1 fruit fly cellular context compared by ENCODE assay signal in the genomic region with DNA sequence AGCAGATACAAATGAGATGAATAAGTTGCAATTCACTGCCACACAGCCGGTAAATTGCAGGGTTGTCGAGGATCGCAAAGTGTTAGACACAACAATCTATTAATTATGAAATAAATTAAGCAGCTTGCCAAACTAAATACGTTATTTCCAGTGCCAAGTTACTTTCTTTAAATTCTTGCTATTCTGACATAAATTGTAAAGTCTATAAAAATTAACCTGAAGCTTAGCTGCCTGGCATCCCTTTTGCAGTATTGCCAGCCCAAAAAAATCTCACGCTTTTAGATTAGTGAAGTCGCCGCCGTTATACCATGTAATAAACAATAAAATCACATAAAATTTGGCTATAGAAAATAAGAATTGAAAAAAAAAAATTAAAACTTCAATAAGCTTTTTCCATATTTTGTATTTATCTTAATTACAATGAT.
A peak's percentile ranks its signal among the peaks of the same experiment; 100 is the strongest.
TF ChIP-seq lines count a peak whose summit lies in the region.

No protein-coding gene starts in this region.

TF ChIP-seq in whole organism, embryonic, 481 proteins besides CTCF, POLR2A, EP300 and RAD21 (continued from another document and continues in another):
- peak; percentile 91 for TF ChIP-seq Nf-YA (GFP tag; IDR thresholded peaks at IDR 0.05; lab: Robert Waterston, UW)
- TF ChIP-seq schlank (tag; optimal IDR thresholded peaks at IDR 0.05; lab: Kevin White, UChicago): peak; percentile 78
- TF ChIP-seq insv (GFP tag; optimal IDR thresholded peaks at IDR 0.05; lab: Kevin White, UChicago): peak in 1 of 2 experiments; percentile 49
- TF ChIP-seq cwo (GFP tag; optimal IDR thresholded peaks at IDR 0.05; lab: Kevin White, UChicago): peak; percentile 80
- TF ChIP-seq tup (GFP tag; optimal IDR thresholded peaks at IDR 0.05; lab: Kevin White, UChicago): peak; percentile 95
- no peak for TF ChIP-seq CG16813 (GFP tag; IDR thresholded peaks at IDR 0.05; lab: Robert Waterston, UW; ENCODE audit: partially characterized antibody)
- TF ChIP-seq CG2116 (GFP tag; optimal IDR thresholded peaks at IDR 0.05; lab: Kevin White, UChicago): peak; percentile 64
- TF ChIP-seq Optix (GFP tag; IDR thresholded peaks at IDR 0.05; lab: Robert Waterston, UW): peak; percentile 85
- peak; percentile 63 for TF ChIP-seq slou (GFP tag; optimal IDR thresholded peaks at IDR 0.05; lab: Kevin White, UChicago)
- peak; percentile 78 for TF ChIP-seq GATAe (GFP tag; conservative IDR thresholded peaks at IDR 0.05; lab: Robert Waterston, UW)
- no peak for TF ChIP-seq hkb (optimal IDR thresholded peaks at IDR 0.05; lab: Kevin White, UChicago)
- peak; percentile 92 for TF ChIP-seq hkb (GFP tag; IDR thresholded peaks at IDR 0.05; lab: Robert Waterston, UW)
- peak; percentile 82 for TF ChIP-seq CG34376 (GFP tag; optimal IDR thresholded peaks at IDR 0.05; lab: Kevin White, UChicago)
- TF ChIP-seq ranshi (GFP tag; IDR thresholded peaks at IDR 0.05; lab: Robert Waterston, UW): peak; percentile 87
- peak; percentile 75 for TF ChIP-seq NC2α (GFP tag; optimal IDR thresholded peaks at IDR 0.05; lab: Kevin White, UChicago)
- TF ChIP-seq zfh1 (GFP tag; IDR thresholded peaks at IDR 0.05; lab: Robert Waterston, UW): peak; percentile 86
- peak; percentile 74 for TF ChIP-seq Poxn (GFP tag; IDR thresholded peaks at IDR 0.05; lab: Robert Waterston, UW)
- peak; percentile 90 for TF ChIP-seq Chrac-16 (GFP tag; optimal IDR thresholded peaks at IDR 0.05; lab: Kevin White, UChicago)
- no peak for TF ChIP-seq tna (GFP tag; IDR thresholded peaks at IDR 0.05; lab: Robert Waterston, UW; ENCODE audit: partially characterized antibody)
- TF ChIP-seq CG6791 (GFP tag; IDR thresholded peaks at IDR 0.05; lab: Robert Waterston, UW; ENCODE audit: partially characterized antibody): no peak
- TF ChIP-seq CG4360 (GFP tag; IDR thresholded peaks at IDR 0.05; lab: Robert Waterston, UW): peak; percentile 55
- TF ChIP-seq ken (GFP tag; IDR thresholded peaks at IDR 0.05; lab: Robert Waterston, UW): peak; percentile 94
- TF ChIP-seq Spps (tag; optimal IDR thresholded peaks at IDR 0.05; lab: Kevin White, UChicago): peak; percentile 81
- peak; percentile 95 for TF ChIP-seq lab (GFP tag; optimal IDR thresholded peaks at IDR 0.05; lab: Kevin White, UChicago)
- peak; percentile 94 for TF ChIP-seq Xbp1 (GFP tag; optimal IDR thresholded peaks at IDR 0.05; lab: Kevin White, UChicago)
- peak; percentile 81 for TF ChIP-seq Atf3 (GFP tag; optimal IDR thresholded peaks at IDR 0.05; lab: Kevin White, UChicago)
- TF ChIP-seq corto (GFP tag; optimal IDR thresholded peaks at IDR 0.05; lab: Kevin White, UChicago): peak; percentile 94
- peak; percentile 89 for TF ChIP-seq CG15514 (GFP tag; optimal IDR thresholded peaks at IDR 0.05; lab: Kevin White, UChicago)
- peak; percentile 90 for TF ChIP-seq CG11093 (GFP tag; IDR thresholded peaks at IDR 0.05; lab: Robert Waterston, UW)
- TF ChIP-seq ERR (GFP tag; optimal IDR thresholded peaks at IDR 0.05; lab: Kevin White, UChicago): peak; percentile 54
- peak; percentile 50 for TF ChIP-seq BEAF-32 (GFP tag; optimal IDR thresholded peaks at IDR 0.05; lab: Kevin White, UChicago)
- peak; percentile 92 for TF ChIP-seq Hmr (GFP tag; optimal IDR thresholded peaks at IDR 0.05; lab: Kevin White, UChicago)
- TF ChIP-seq CG13287 (GFP tag; IDR thresholded peaks at IDR 0.05; lab: Robert Waterston, UW; ENCODE audit: partially characterized antibody): peak; percentile 54
- TF ChIP-seq ase (GFP tag; IDR thresholded peaks at IDR 0.05; lab: Robert Waterston, UW): peak; percentile 92
- peak; percentile 68 for TF ChIP-seq exex (tag; optimal IDR thresholded peaks at IDR 0.05; lab: Kevin White, UChicago)
- no peak for TF ChIP-seq CG2129 (GFP tag; IDR thresholded peaks at IDR 0.05; lab: Robert Waterston, UW; ENCODE audit: partially characterized antibody)
- TF ChIP-seq Doc2 (GFP tag; IDR thresholded peaks at IDR 0.05; lab: Robert Waterston, UW): peak; percentile 70; the same call in 1 of the 2 replicates
- peak; percentile 91 for TF ChIP-seq CG3847 (GFP tag; IDR thresholded peaks at IDR 0.05; lab: Robert Waterston, UW)
- TF ChIP-seq oc (tag; optimal IDR thresholded peaks at IDR 0.05; lab: Kevin White, UChicago): peak; percentile 93
- TF ChIP-seq CG4424 (GFP tag; optimal IDR thresholded peaks at IDR 0.05; lab: Kevin White, UChicago): peak; percentile 89
- TF ChIP-seq trh (GFP tag; optimal IDR thresholded peaks at IDR 0.05; lab: Kevin White, UChicago): peak; percentile 71
- peak; percentile 79 for TF ChIP-seq CG6654 (GFP tag; optimal IDR thresholded peaks at IDR 0.05; lab: Kevin White, UChicago)
- peak; percentile 86 for TF ChIP-seq run (tag; optimal IDR thresholded peaks at IDR 0.05; lab: Kevin White, UChicago)
- peak; percentile 67; the same call in 1 of the 3 replicates for TF ChIP-seq sr (GFP tag; IDR thresholded peaks at IDR 0.05; lab: Robert Waterston, UW)
- TF ChIP-seq Ets65A (GFP tag; lab: Kevin White, UChicago): peak; percentile 93
- TF ChIP-seq fu2 (GFP tag; optimal IDR thresholded peaks at IDR 0.05; lab: Kevin White, UChicago): peak; percentile 82
- peak; percentile 82 for TF ChIP-seq scrt (GFP tag; optimal IDR thresholded peaks at IDR 0.05; lab: Kevin White, UChicago)
- peak; percentile 92 for TF ChIP-seq Dip3 (GFP tag; optimal IDR thresholded peaks at IDR 0.05; lab: Kevin White, UChicago)
- TF ChIP-seq dysf (GFP tag; IDR thresholded peaks at IDR 0.05; lab: Robert Waterston, UW): peak; percentile 90
- no peak for TF ChIP-seq ash1 (GFP tag; optimal IDR thresholded peaks at IDR 0.05; lab: Kevin White, UChicago)
- TF ChIP-seq HLH3B (GFP tag; IDR thresholded peaks at IDR 0.05; lab: Robert Waterston, UW): peak; percentile 87
- no peak for TF ChIP-seq Dip2 (GFP tag; IDR thresholded peaks at IDR 0.05; lab: Robert Waterston, UW)
- TF ChIP-seq CG1233 (GFP tag; optimal IDR thresholded peaks at IDR 0.05; lab: Kevin White, UChicago): peak; percentile 90
- peak; percentile 94 for TF ChIP-seq chn (GFP tag; optimal IDR thresholded peaks at IDR 0.05; lab: Kevin White, UChicago)
- peak; percentile 64 for TF ChIP-seq CG5245 (GFP tag; optimal IDR thresholded peaks at IDR 0.05; lab: Kevin White, UChicago)
- TF ChIP-seq pan (optimal IDR thresholded peaks at IDR 0.05; lab: Kevin White, UChicago): no peak
- peak in 1 of 2 experiments; percentile 95 for TF ChIP-seq pan (GFP tag; optimal IDR thresholded peaks at IDR 0.05 in 1 of 2, IDR thresholded peaks at IDR 0.05 in 1 of 2)
- peak; percentile 76; the same call in 2 of the 3 replicates for TF ChIP-seq so (GFP tag; IDR thresholded peaks at IDR 0.05; lab: Robert Waterston, UW)
- peak; percentile 52 for TF ChIP-seq kni (GFP tag; optimal IDR thresholded peaks at IDR 0.05; lab: Kevin White, UChicago)
- TF ChIP-seq Dek (tag; optimal IDR thresholded peaks at IDR 0.05; lab: Kevin White, UChicago): peak; percentile 88
- TF ChIP-seq Sry-δ (GFP tag; optimal IDR thresholded peaks at IDR 0.05; lab: Kevin White, UChicago): peak; percentile 44
- TF ChIP-seq Opbp (GFP tag; IDR thresholded peaks at IDR 0.05; lab: Robert Waterston, UW; ENCODE audit: partially characterized antibody): no peak
- TF ChIP-seq Sox100B (GFP tag; optimal IDR thresholded peaks at IDR 0.05; lab: Kevin White, UChicago): peak; percentile 84
- peak; percentile 82; the same call in 2 of the 3 replicates for TF ChIP-seq tgo (GFP tag; IDR thresholded peaks at IDR 0.05; lab: Robert Waterston, UW)
- peak; percentile 91 for TF ChIP-seq fd3F (GFP tag; optimal IDR thresholded peaks at IDR 0.05; lab: Kevin White, UChicago)
- TF ChIP-seq CG10321 (GFP tag; IDR thresholded peaks at IDR 0.05; lab: Robert Waterston, UW): peak; percentile 68
- peak; percentile 72 for TF ChIP-seq CG7928 (GFP tag; optimal IDR thresholded peaks at IDR 0.05; lab: Kevin White, UChicago)
- TF ChIP-seq btn (GFP tag; optimal IDR thresholded peaks at IDR 0.05; lab: Kevin White, UChicago): peak; percentile 30
- peak; percentile 75 for TF ChIP-seq CG2889 (GFP tag; IDR thresholded peaks at IDR 0.05; lab: Robert Waterston, UW)
- TF ChIP-seq CG12744 (GFP tag; optimal IDR thresholded peaks at IDR 0.05; lab: Kevin White, UChicago): peak; percentile 84
- TF ChIP-seq trem (tag; optimal IDR thresholded peaks at IDR 0.05; lab: Kevin White, UChicago): peak; percentile 80
- TF ChIP-seq CG3407 (GFP tag; optimal IDR thresholded peaks at IDR 0.05; lab: Kevin White, UChicago): peak; percentile 82
- peak; percentile 91 for TF ChIP-seq Meics (GFP tag; optimal IDR thresholded peaks at IDR 0.05; lab: Kevin White, UChicago)
- TF ChIP-seq grau (tag; optimal IDR thresholded peaks at IDR 0.05; lab: Kevin White, UChicago): peak; percentile 92
- peak; percentile 94 for TF ChIP-seq CoRest (tag; optimal IDR thresholded peaks at IDR 0.05; lab: Kevin White, UChicago)
- TF ChIP-seq CG9797 (GFP tag; optimal IDR thresholded peaks at IDR 0.05; lab: Kevin White, UChicago): peak; percentile 0
- peak; percentile 87 for TF ChIP-seq CG1529 (GFP tag; optimal IDR thresholded peaks at IDR 0.05; lab: Kevin White, UChicago)
- peak; percentile 60 for TF ChIP-seq Jarid2 (GFP tag; optimal IDR thresholded peaks at IDR 0.05; lab: Kevin White, UChicago)
- TF ChIP-seq Adf1 (GFP tag; IDR thresholded peaks at IDR 0.05; lab: Robert Waterston, UW): peak; percentile 64
- TF ChIP-seq Mrtf (GFP tag; IDR thresholded peaks at IDR 0.05; lab: Robert Waterston, UW): peak; percentile 72; the same call in 2 of the 3 replicates
- TF ChIP-seq CG4282 (GFP tag; optimal IDR thresholded peaks at IDR 0.05; lab: Kevin White, UChicago): peak; percentile 77
- no peak for TF ChIP-seq D (optimal IDR thresholded peaks at IDR 0.05; lab: Kevin White, UChicago)
- TF ChIP-seq D (GFP tag; optimal IDR thresholded peaks at IDR 0.05; lab: Kevin White, UChicago): peak; percentile 82
- peak; percentile 76 for TF ChIP-seq E2f2 (GFP tag; IDR thresholded peaks at IDR 0.05; lab: Robert Waterston, UW)
- peak; percentile 73 for TF ChIP-seq dati (GFP tag; IDR thresholded peaks at IDR 0.05; lab: Robert Waterston, UW)
- TF ChIP-seq CG10267 (tag; optimal IDR thresholded peaks at IDR 0.05; lab: Kevin White, UChicago): peak; percentile 81
- no peak for TF ChIP-seq nerfin-2 (GFP tag; IDR thresholded peaks at IDR 0.05; lab: Robert Waterston, UW; ENCODE audit: partially characterized antibody)
- TF ChIP-seq CG33213 (GFP tag; optimal IDR thresholded peaks at IDR 0.05; lab: Kevin White, UChicago): peak; percentile 64
- peak; percentile 78 for TF ChIP-seq cas (GFP tag; IDR thresholded peaks at IDR 0.05; lab: Robert Waterston, UW)
- TF ChIP-seq CG17385 (GFP tag; optimal IDR thresholded peaks at IDR 0.05; lab: Kevin White, UChicago): peak; percentile 91
- TF ChIP-seq disco-r (GFP tag; optimal IDR thresholded peaks at IDR 0.05; lab: Kevin White, UChicago): peak; percentile 76
- TF ChIP-seq CG32772 (GFP tag; IDR thresholded peaks at IDR 0.05; lab: Robert Waterston, UW): peak; percentile 92
- TF ChIP-seq CG8089 (GFP tag; optimal IDR thresholded peaks at IDR 0.05; lab: Kevin White, UChicago): peak; percentile 73
- peak; percentile 86 for TF ChIP-seq onecut (GFP tag; IDR thresholded peaks at IDR 0.05; lab: Robert Waterston, UW)
- peak; percentile 90 for TF ChIP-seq Atf6 (GFP tag; IDR thresholded peaks at IDR 0.05; lab: Robert Waterston, UW)
- TF ChIP-seq CG14014 (GFP tag; IDR thresholded peaks at IDR 0.05; lab: Robert Waterston, UW): peak; percentile 87
- 0 out of 3 replicates have a peak, but pooled peaks have one; percentile 35 for TF ChIP-seq z (GFP tag; IDR thresholded peaks at IDR 0.05; lab: Robert Waterston, UW)
- TF ChIP-seq salm (tag; optimal IDR thresholded peaks at IDR 0.05; lab: Kevin White, UChicago): peak; percentile 87
- TF ChIP-seq Fer1 (GFP tag; optimal IDR thresholded peaks at IDR 0.05; lab: Kevin White, UChicago): peak; percentile 92
- TF ChIP-seq CG12155 (GFP tag; optimal IDR thresholded peaks at IDR 0.05; lab: Kevin White, UChicago): peak; percentile 89
- TF ChIP-seq CG30431 (GFP tag; optimal IDR thresholded peaks at IDR 0.05; lab: Kevin White, UChicago): peak; percentile 76
- peak; percentile 16 for TF ChIP-seq ac (GFP tag; optimal IDR thresholded peaks at IDR 0.05; lab: Kevin White, UChicago)
- peak; percentile 83 for TF ChIP-seq CG15011 (GFP tag; optimal IDR thresholded peaks at IDR 0.05; lab: Kevin White, UChicago)
- peak; percentile 85 for TF ChIP-seq CHES-1-like (GFP tag; optimal IDR thresholded peaks at IDR 0.05; lab: Kevin White, UChicago)
- TF ChIP-seq CG34224 (GFP tag; IDR thresholded peaks at IDR 0.05; lab: Robert Waterston, UW; ENCODE audit: partially characterized antibody): no peak
- TF ChIP-seq CG14050 (GFP tag; IDR thresholded peaks at IDR 0.05; lab: Robert Waterston, UW): peak; percentile 91
- TF ChIP-seq CG43689 (GFP tag; IDR thresholded peaks at IDR 0.05; lab: Robert Waterston, UW): peak; percentile 87
- TF ChIP-seq CG9727 (GFP tag; optimal IDR thresholded peaks at IDR 0.05; lab: Kevin White, UChicago): peak; percentile 69
- TF ChIP-seq CG15269 (tag; optimal IDR thresholded peaks at IDR 0.05; lab: Kevin White, UChicago): peak; percentile 93
- TF ChIP-seq CG12299 (tag; optimal IDR thresholded peaks at IDR 0.05; lab: Kevin White, UChicago): peak; percentile 91
- TF ChIP-seq slbo (GFP tag; IDR thresholded peaks at IDR 0.05; lab: Robert Waterston, UW): peak; percentile 94
- TF ChIP-seq CG32767 (GFP tag; IDR thresholded peaks at IDR 0.05; lab: Robert Waterston, UW): peak; percentile 89
- TF ChIP-seq CG7372 (GFP tag; IDR thresholded peaks at IDR 0.05; lab: Robert Waterston, UW): peak; percentile 91
- TF ChIP-seq B-H2 (GFP tag; optimal IDR thresholded peaks at IDR 0.05; lab: Kevin White, UChicago): peak; percentile 92
- peak; percentile 32 for TF ChIP-seq MESR4 (GFP tag; optimal IDR thresholded peaks at IDR 0.05; lab: Kevin White, UChicago)
- peak; percentile 81 for TF ChIP-seq CG3726 (GFP tag; IDR thresholded peaks at IDR 0.05; lab: Robert Waterston, UW)
- peak; percentile 82 for TF ChIP-seq nmo (GFP tag; optimal IDR thresholded peaks at IDR 0.05; lab: Kevin White, UChicago)
- TF ChIP-seq bigmax (GFP tag; optimal IDR thresholded peaks at IDR 0.05; lab: Kevin White, UChicago): peak; percentile 59
- peak; percentile 87 for TF ChIP-seq Atf-2 (GFP tag; optimal IDR thresholded peaks at IDR 0.05; lab: Kevin White, UChicago)
- peak; percentile 92 for TF ChIP-seq CG3281 (GFP tag; optimal IDR thresholded peaks at IDR 0.05; lab: Kevin White, UChicago)
- peak; percentile 88 for TF ChIP-seq Dbx (GFP tag; IDR thresholded peaks at IDR 0.05; lab: Robert Waterston, UW)
- 0 out of 2 replicates have a peak, but pooled peaks have one; percentile 13 for TF ChIP-seq dan (GFP tag; IDR thresholded peaks at IDR 0.05; lab: Robert Waterston, UW)
- peak; percentile 84 for TF ChIP-seq Vsx1 (GFP tag; optimal IDR thresholded peaks at IDR 0.05; lab: Kevin White, UChicago)
- TF ChIP-seq croc (GFP tag; conservative IDR thresholded peaks at IDR 0.05; lab: Robert Waterston, UW): peak; percentile 80
- TF ChIP-seq CG17829 (tag; optimal IDR thresholded peaks at IDR 0.05; lab: Kevin White, UChicago): peak; percentile 94
